Worm (Caenorhabditis elegans): ENCODE data around the gene sra-14.

ce11 chrII:12918960-12919553 lies 34.0 kb downstream of the sra-14 start, which contains the start of the genes F58G1.2 and wago-4:
- TF ChIP-seq elt-2 (tag; optimal IDR thresholded peaks at IDR 0.05) (no peak), lin-39 (tag; optimal IDR thresholded peaks at IDR 0.05) (no peak), nhr-28 (tag; optimal IDR thresholded peaks at IDR 0.05) (no peak), nhr-76 (tag; optimal IDR thresholded peaks at IDR 0.05) (no peak), skn-1 (tag; optimal IDR thresholded peaks at IDR 0.05) (no peak), nhr-25 (tag; optimal IDR thresholded peaks at IDR 0.05) (no peak), ama-1 (optimal IDR thresholded peaks at IDR 0.05) (no peak), nhr-12 (tag; optimal IDR thresholded peaks at IDR 0.05) (no peak), ceh-82 (tag; optimal IDR thresholded peaks at IDR 0.05) (no peak)
